Worm (Caenorhabditis elegans) whole organism, L3 larva: ENCODE measurements around the gene vha-8.

Source experiments
- egl-5 ChIP-seq: fragments of 150-350 bp; optimal IDR thresholded peaks from 2 replicates; lab custom pipeline; 2017; ENCODE audit warnings: missing biosample characterization, missing genetic modification reagents, missing genetic modification characterization, inconsistent platforms
- fos-1 ChIP-seq: fragments of 150-350 bp; optimal IDR thresholded peaks from 2 replicates; lab custom pipeline; 2014; ENCODE audit warnings: missing biosample characterization, missing genetic modification characterization
- nhr-11 ChIP-seq: fragments of 150-350 bp; optimal IDR thresholded peaks from 2 replicates; lab custom pipeline; 2014; ENCODE audit warnings: missing biosample characterization, missing genetic modification characterization
- nhr-12 ChIP-seq: fragments of 150-350 bp; optimal IDR thresholded peaks from 2 replicates; lab custom pipeline; 2014; ENCODE audit warnings: missing biosample characterization, missing genetic modification characterization
- nhr-28 ChIP-seq: fragments of 150-350 bp; optimal IDR thresholded peaks from 2 replicates; lab custom pipeline; 2014; ENCODE audit warnings: missing biosample characterization, missing genetic modification characterization
- pqm-1 ChIP-seq: fragments of 150-350 bp; optimal IDR thresholded peaks from 2 replicates; lab custom pipeline; 2017; ENCODE audit warnings: missing biosample characterization, missing genetic modification characterization, inconsistent platforms
- zag-1 ChIP-seq: fragments of 150-350 bp; optimal IDR thresholded peaks from 2 replicates; lab custom pipeline; 2014; ENCODE audit warnings: missing biosample characterization, missing genetic modification characterization

DNA sequence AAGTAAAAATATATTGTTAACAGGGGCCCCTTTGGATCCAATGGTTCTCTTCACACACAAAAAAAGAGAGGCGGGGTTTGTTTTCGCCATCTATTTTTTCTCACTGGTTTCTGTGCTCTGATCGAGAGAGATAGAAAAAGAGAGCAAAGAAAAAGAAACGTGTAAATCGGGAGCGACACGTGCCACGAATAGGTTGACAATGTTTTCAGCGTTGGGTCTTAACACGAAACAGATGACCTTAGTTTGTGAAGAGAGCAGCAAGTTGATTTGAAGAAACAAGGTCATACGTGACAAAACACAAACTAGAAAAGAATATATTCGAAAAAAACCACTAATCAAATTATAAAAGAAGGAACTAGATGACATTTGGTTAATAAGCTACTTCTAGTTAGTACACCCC lies 42.4 kb upstream of the vha-8 start, which contains the start of gene lin-45:
- TF ChIP-seq nhr-28 (tag; lab: Kevin White, UChicago) = no peak
- TF ChIP-seq nhr-11 (tag; lab: Kevin White, UChicago) = no peak
- TF ChIP-seq zag-1 (tag; lab: Kevin White, UChicago) = no peak
- TF ChIP-seq egl-5 (tag; lab: Kevin White, UChicago) = no peak
- TF ChIP-seq nhr-12 (tag; lab: Kevin White, UChicago) = no peak
- TF ChIP-seq pqm-1 (tag; lab: Kevin White, UChicago) = no peak
- TF ChIP-seq fos-1 = no peak
